Worm (Caenorhabditis elegans): Measurements from ENCODE around the gene sgk-1.

DNA sequence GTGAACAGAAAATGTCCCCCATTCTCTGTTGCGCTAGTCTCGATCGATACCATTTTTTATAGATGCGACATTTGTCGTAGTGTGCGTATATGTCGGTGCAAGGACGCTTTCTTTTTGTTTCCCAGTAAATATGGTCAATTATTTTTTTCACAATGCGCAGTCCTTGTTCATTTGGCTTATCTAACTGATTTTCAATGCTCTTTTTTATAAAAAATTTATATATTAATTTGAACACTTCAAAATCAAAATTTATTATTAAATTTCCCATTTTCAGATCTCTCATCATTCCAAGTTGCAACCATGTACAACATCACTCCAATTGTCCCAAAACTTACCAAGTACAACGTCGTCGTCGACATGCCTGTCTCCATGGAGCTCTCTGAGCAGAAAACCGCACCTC, 44.8 kb downstream of the sgk-1 start, which contains the start of gene F23A7.1:
- TF ChIP-seq R02D3.7 (tag; optimal IDR thresholded peaks at IDR 0.05) = no peak
- TF ChIP-seq gei-8 (GFP tag; optimal IDR thresholded peaks at IDR 0.05) = no peak
- no peak for TF ChIP-seq jun-1 (tag; optimal IDR thresholded peaks at IDR 0.05)
- no peak for TF ChIP-seq madf-5 (GFP tag; IDR thresholded peaks at IDR 0.05)
- TF ChIP-seq nhr-237 (tag; optimal IDR thresholded peaks at IDR 0.05) = no peak
